Fruit fly (Drosophila melanogaster) whole organism, wandering third instar larva: ENCODE data around the gene CG43317.

Experiments used
- CG9705 ChIP-seq: fragments of 200-800 bp; sonication (Bioruptor generic); optimal IDR thresholded peaks from 2 replicates; lab custom pipeline; 2018; ENCODE audit warnings: missing biosample characterization, mild to moderate bottlenecking, missing genetic modification characterization
- CrebA ChIP-seq: fragments of 200-800 bp; sonication (Bioruptor generic); optimal IDR thresholded peaks from 2 replicates; lab custom pipeline; 2016; ENCODE audit warnings: missing biosample characterization, mild to moderate bottlenecking, missing genetic modification characterization, borderline replicate concordance
- Dfd ChIP-seq: fragments of >200 bp; optimal IDR thresholded peaks from 2 replicates; lab custom pipeline; 2017; ENCODE audit warnings: missing biosample characterization, missing genetic modification characterization
- HLH106 ChIP-seq: fragments of 200-800 bp; optimal IDR thresholded peaks from 3 replicates; lab custom pipeline; 2019; ENCODE audit warnings: missing biosample characterization, mild to moderate bottlenecking, missing genetic modification characterization, moderate library complexity
- Hnf4 ChIP-seq: fragments of 200-800 bp; sonication (Bioruptor generic); optimal IDR thresholded peaks from 2 replicates; lab custom pipeline; 2016; ENCODE audit warnings: missing biosample characterization, mild to moderate bottlenecking, missing genetic modification characterization
- Hr78 ChIP-seq: fragments of >200 bp; optimal IDR thresholded peaks from 2 replicates; lab custom pipeline; 2017; ENCODE audit warnings: missing biosample characterization, missing genetic modification characterization
- Hr83 ChIP-seq: fragments of 200-300 bp; sonication (Bioruptor generic); optimal IDR thresholded peaks from 2 replicates; lab custom pipeline; 2016; ENCODE audit warnings: missing biosample characterization, mild to moderate bottlenecking, missing genetic modification characterization, moderate library complexity; ENCODE audit not compliant: poor library complexity, severe bottlenecking
- Mio ChIP-seq: sonication (Bioruptor generic); optimal IDR thresholded peaks from 2 replicates; lab custom pipeline; 2016; ENCODE audit warnings: missing biosample characterization, missing genetic modification characterization
- Myc ChIP-seq: fragments of >200 bp; optimal IDR thresholded peaks from 2 replicates; lab custom pipeline; 2017
- OdsH ChIP-seq: fragments of 200-800 bp; sonication (Bioruptor generic); optimal IDR thresholded peaks from 2 replicates; lab custom pipeline; 2016; ENCODE audit warnings: missing biosample characterization, mild to moderate bottlenecking, missing genetic modification characterization
- Rel ChIP-seq, 2 experiments: fragments of 200-800 bp; sonication (Bioruptor generic) in 1 of 2; optimal IDR thresholded peaks; 2 replicates in 1 of 2; 3 replicates in 1 of 2; lab custom pipeline; 2016 to 2019; ENCODE audit warnings: mild to moderate bottlenecking in 2 of 2, missing biosample characterization in 2 of 2, missing genetic modification characterization in 2 of 2, moderate library complexity in 1 of 2
- Sp1 ChIP-seq: fragments of 200-800 bp; sonication (Bioruptor generic); optimal IDR thresholded peaks from 3 replicates; lab custom pipeline; 2019; ENCODE audit warnings: missing biosample characterization, mild to moderate bottlenecking, missing genetic modification characterization, moderate library complexity
- Vsx2 ChIP-seq: fragments of 200-300, 225-300 bp; sonication (Bioruptor generic); optimal IDR thresholded peaks from 2 replicates; lab custom pipeline; 2018; ENCODE audit warnings: missing biosample characterization, missing genetic modification characterization; ENCODE audit not compliant: partially characterized antibody
- br ChIP-seq: fragments of 200-800 bp; sonication (Bioruptor generic); optimal IDR thresholded peaks from 2 replicates; lab custom pipeline; 2016; ENCODE audit warnings: missing biosample characterization, missing genetic modification characterization
- brk ChIP-seq: fragments of 200-800 bp; sonication (Bioruptor generic); optimal IDR thresholded peaks from 2 replicates; lab custom pipeline; 2016; ENCODE audit warnings: missing biosample characterization, mild to moderate bottlenecking, missing genetic modification characterization
- dl ChIP-seq, 2 experiments: fragments of 175-275, 200-275 bp in 1 of 2; fragments of 200-275 bp in 1 of 2; sonication (Bioruptor generic); optimal IDR thresholded peaks; lab custom pipeline; 2018; ENCODE audit warnings: mild to moderate bottlenecking in 2 of 2, missing biosample characterization in 2 of 2, missing genetic modification characterization in 2 of 2, moderate library complexity in 2 of 2; ENCODE audit not compliant: partially characterized antibody in 2 of 2, insufficient read depth in 1 of 2
- dmrt93B ChIP-seq: fragments of 200-800 bp; sonication (Bioruptor generic); optimal IDR thresholded peaks from 2 replicates; lab custom pipeline; 2018; ENCODE audit warnings: missing biosample characterization, mild to moderate bottlenecking, missing genetic modification characterization
- dsf ChIP-seq: sonication (Bioruptor generic); optimal IDR thresholded peaks from 2 replicates; lab custom pipeline; 2016; ENCODE audit warnings: missing biosample characterization, missing genetic modification characterization, borderline replicate concordance
- ey ChIP-seq: fragments of 200-800 bp; sonication (Bioruptor generic); optimal IDR thresholded peaks from 2 replicates; lab custom pipeline; 2016; ENCODE audit warnings: missing biosample characterization, missing genetic modification characterization
- foxo ChIP-seq, 2 experiments: fragments of 200-800 bp; sonication (Bioruptor generic); optimal IDR thresholded peaks; 2 replicates in 1 of 2; 3 replicates in 1 of 2; lab custom pipeline; 2016 to 2017; ENCODE audit warnings: missing biosample characterization in 2 of 2, missing genetic modification characterization in 2 of 2
- fru ChIP-seq: fragments of 200-800 bp; sonication (Bioruptor generic); optimal IDR thresholded peaks from 3 replicates; lab custom pipeline; 2016; ENCODE audit warnings: missing biosample characterization, mild to moderate bottlenecking, missing genetic modification characterization
- h ChIP-seq: fragments of 200-800 bp; sonication (Bioruptor generic); optimal IDR thresholded peaks from 3 replicates; lab custom pipeline; 2016; ENCODE audit warnings: missing biosample characterization, mild to moderate bottlenecking, missing genetic modification characterization
- jim ChIP-seq: fragments of 175-275, 200-325 bp; sonication (Bioruptor generic); optimal IDR thresholded peaks from 2 replicates; lab custom pipeline; 2016; ENCODE audit warnings: missing biosample characterization, mild to moderate bottlenecking, missing genetic modification characterization
- lola ChIP-seq: fragments of >200 bp; optimal IDR thresholded peaks from 2 replicates; lab custom pipeline; 2017; ENCODE audit warnings: missing biosample characterization, missing genetic modification characterization
- pan ChIP-seq: fragments of >200 bp; optimal IDR thresholded peaks from 2 replicates; lab custom pipeline; 2017
- psq ChIP-seq: fragments of 200-800 bp; sonication (Bioruptor generic); optimal IDR thresholded peaks from 3 replicates; lab custom pipeline; 2017; ENCODE audit warnings: missing biosample characterization, mild to moderate bottlenecking, missing genetic modification characterization, moderate library complexity
- rgr ChIP-seq: fragments of 200-800 bp; sonication (Bioruptor generic); optimal IDR thresholded peaks from 3 replicates; lab custom pipeline; 2016; ENCODE audit warnings: missing biosample characterization, mild to moderate bottlenecking, missing genetic modification characterization
- sage ChIP-seq: fragments of 200-800 bp; sonication (Bioruptor generic); optimal IDR thresholded peaks from 2 replicates; lab custom pipeline; 2016; ENCODE audit warnings: missing biosample characterization, mild to moderate bottlenecking, missing genetic modification characterization

CG43317 gene

dm6 chr3R:15788221-15788620 is 46.0 kb downstream of the CG43317 start, which contains the start of gene Uros2:
Gene Uros2, plus strand, starts transcription at chr3R:15788521.
- TF ChIP-seq dl (GFP tag; optimal IDR thresholded peaks at IDR 0.05; lab: Kevin White, UChicago; ENCODE audit: insufficient read depth in 1 of 2, partially characterized antibody in 2 of 2), result no peak
- no peak for TF ChIP-seq pan (lab: Kevin White, UChicago)
- no peak for TF ChIP-seq HLH106 (tag; lab: Kevin White, UChicago)
- TF ChIP-seq Myc (lab: Kevin White, UChicago), result no peak
- no peak for TF ChIP-seq brk (GFP tag; lab: Kevin White, UChicago)
- no peak for TF ChIP-seq Rel (GFP tag; optimal IDR thresholded peaks at IDR 0.05; lab: Kevin White, UChicago)
- no peak for TF ChIP-seq Rel (tag; optimal IDR thresholded peaks at IDR 0.05; lab: Kevin White, UChicago)
- TF ChIP-seq Hr78 (GFP tag; lab: Kevin White, UChicago), result no peak
- no peak for TF ChIP-seq Sp1 (GFP tag; lab: Kevin White, UChicago)
- TF ChIP-seq CrebA (GFP tag; lab: Kevin White, UChicago), result no peak
- TF ChIP-seq rgr, result no peak
- no peak for TF ChIP-seq Dfd
- no peak for TF ChIP-seq psq (GFP tag; lab: Kevin White, UChicago)
- no peak for TF ChIP-seq h (GFP tag; lab: Kevin White, UChicago)
- no peak for TF ChIP-seq CG9705 (GFP tag; lab: Kevin White, UChicago)

dm6 chr3R:15786538-15786937 is 47.7 kb downstream of the CG43317 start, which contains the start of gene CG9590:
Gene CG9590, plus strand, starts transcription at chr3R:15786703.
- TF ChIP-seq CG9705 (GFP tag; lab: Kevin White, UChicago), result no peak
- TF ChIP-seq ey (GFP tag; lab: Kevin White, UChicago), result no peak
- TF ChIP-seq Mio (GFP tag; lab: Kevin White, UChicago), result no peak
- no peak for TF ChIP-seq fru (GFP tag; lab: Kevin White, UChicago)
- TF ChIP-seq Hr83, result no peak
- TF ChIP-seq Rel (GFP tag; optimal IDR thresholded peaks at IDR 0.05; lab: Kevin White, UChicago), result no peak
- no peak for TF ChIP-seq Rel (tag; optimal IDR thresholded peaks at IDR 0.05; lab: Kevin White, UChicago)
- TF ChIP-seq sage, result no peak
- TF ChIP-seq dl (GFP tag; optimal IDR thresholded peaks at IDR 0.05; lab: Kevin White, UChicago; ENCODE audit: insufficient read depth in 1 of 2, partially characterized antibody in 2 of 2), result no peak
- TF ChIP-seq lola, result no peak
- TF ChIP-seq foxo (GFP tag; optimal IDR thresholded peaks at IDR 0.05; lab: Kevin White, UChicago), result no peak
- TF ChIP-seq OdsH (GFP tag; lab: Kevin White, UChicago), result no peak
- no peak for TF ChIP-seq Hnf4 (GFP tag; lab: Kevin White, UChicago)
- TF ChIP-seq Hr78 (GFP tag; lab: Kevin White, UChicago), result no peak
- no peak for TF ChIP-seq rgr
- TF ChIP-seq jim (GFP tag; lab: Kevin White, UChicago), result no peak
- TF ChIP-seq h (GFP tag; lab: Kevin White, UChicago), result no peak

- no peak for TF ChIP-seq Vsx2 (GFP tag; lab: Kevin White, UChicago)
- TF ChIP-seq jim (GFP tag; lab: Kevin White, UChicago), result no peak
- TF ChIP-seq Sp1 (GFP tag; lab: Kevin White, UChicago), result no peak
- no peak for TF ChIP-seq dmrt93B (GFP tag; lab: Kevin White, UChicago)
- TF ChIP-seq dsf (GFP tag; lab: Kevin White, UChicago), result no peak
- TF ChIP-seq br (GFP tag; lab: Kevin White, UChicago), result no peak
- no peak for TF ChIP-seq CG9705 (GFP tag; lab: Kevin White, UChicago)
- no peak for TF ChIP-seq rgr
- no peak for TF ChIP-seq ey (GFP tag; lab: Kevin White, UChicago)
- TF ChIP-seq, all 38 proteins: peak for 0
These were observed 49.9 kb downstream of the CG43317 start for dm6 chr3R:15784298-15784697.
